Fruit fly (Drosophila melanogaster) whole organism, embryonic: Measurements from ENCODE around the gene CG43439.

Experiments
- Fer2 ChIP-seq: fragments of 200-800 bp; sonication (Bioruptor generic); optimal IDR thresholded peaks from 2 replicates; lab custom pipeline; 2018; ENCODE audit warnings: missing biosample characterization, mild to moderate bottlenecking, missing genetic modification characterization, moderate library complexity
- dmrt99B ChIP-seq: fragments of 200-800 bp; sonication (Bioruptor generic); optimal IDR thresholded peaks from 2 replicates; lab custom pipeline; 2018; ENCODE audit warnings: missing biosample characterization, mild to moderate bottlenecking, missing genetic modification characterization, moderate library complexity

- TF ChIP-seq Fer2 (tag; lab: Kevin White, UChicago) (no peak), dmrt99B (no peak)
Observed at dm6 chr3L:6978757-6979386, 5.5 kb downstream of the CG43439 start.
